Fruit fly (Drosophila melanogaster) whole organism, wandering third instar larva: Measurements from ENCODE around the gene hbt.

Experiments used
- CrebA ChIP-seq: fragments of 200-800 bp; sonication (Bioruptor generic); optimal IDR thresholded peaks from 2 replicates; lab custom pipeline; 2016; ENCODE audit warnings: missing biosample characterization, mild to moderate bottlenecking, missing genetic modification characterization, borderline replicate concordance
- Dif ChIP-seq: fragments of 200-275, 200-300 bp; sonication (Bioruptor generic); optimal IDR thresholded peaks from 2 replicates; lab custom pipeline; 2018; ENCODE audit warnings: missing biosample characterization, missing genetic modification characterization; ENCODE audit not compliant: partially characterized antibody
- GATAd ChIP-seq: sonication (Bioruptor generic); optimal IDR thresholded peaks from 2 replicates; lab custom pipeline; 2016; ENCODE audit warnings: missing biosample characterization, missing genetic modification characterization
- HLH106 ChIP-seq: fragments of 200-800 bp; optimal IDR thresholded peaks from 3 replicates; lab custom pipeline; 2019; ENCODE audit warnings: missing biosample characterization, mild to moderate bottlenecking, missing genetic modification characterization, moderate library complexity
- Myc ChIP-seq: fragments of >200 bp; optimal IDR thresholded peaks from 2 replicates; lab custom pipeline; 2017
- N ChIP-seq: fragments of >200 bp; optimal IDR thresholded peaks from 2 replicates; lab custom pipeline; 2018; ENCODE audit warnings: missing biosample characterization, missing external identifiers, missing genetic modification characterization
- OdsH ChIP-seq: fragments of 200-800 bp; sonication (Bioruptor generic); optimal IDR thresholded peaks from 2 replicates; lab custom pipeline; 2016; ENCODE audit warnings: missing biosample characterization, mild to moderate bottlenecking, missing genetic modification characterization
- br ChIP-seq: fragments of 200-800 bp; sonication (Bioruptor generic); optimal IDR thresholded peaks from 2 replicates; lab custom pipeline; 2016; ENCODE audit warnings: missing biosample characterization, missing genetic modification characterization
- brk ChIP-seq: fragments of 200-800 bp; sonication (Bioruptor generic); optimal IDR thresholded peaks from 2 replicates; lab custom pipeline; 2016; ENCODE audit warnings: missing biosample characterization, mild to moderate bottlenecking, missing genetic modification characterization
- dmrt93B ChIP-seq: fragments of 200-800 bp; sonication (Bioruptor generic); optimal IDR thresholded peaks from 2 replicates; lab custom pipeline; 2018; ENCODE audit warnings: missing biosample characterization, mild to moderate bottlenecking, missing genetic modification characterization
- dsf ChIP-seq: sonication (Bioruptor generic); optimal IDR thresholded peaks from 2 replicates; lab custom pipeline; 2016; ENCODE audit warnings: missing biosample characterization, missing genetic modification characterization, borderline replicate concordance
- ey ChIP-seq: fragments of 200-800 bp; sonication (Bioruptor generic); optimal IDR thresholded peaks from 2 replicates; lab custom pipeline; 2016; ENCODE audit warnings: missing biosample characterization, missing genetic modification characterization
- h ChIP-seq: fragments of 200-800 bp; sonication (Bioruptor generic); optimal IDR thresholded peaks from 3 replicates; lab custom pipeline; 2016; ENCODE audit warnings: missing biosample characterization, mild to moderate bottlenecking, missing genetic modification characterization
- pan ChIP-seq: fragments of >200 bp; optimal IDR thresholded peaks from 2 replicates; lab custom pipeline; 2017
- psq ChIP-seq: fragments of 200-800 bp; sonication (Bioruptor generic); optimal IDR thresholded peaks from 3 replicates; lab custom pipeline; 2017; ENCODE audit warnings: missing biosample characterization, mild to moderate bottlenecking, missing genetic modification characterization, moderate library complexity
- sage ChIP-seq: fragments of 200-800 bp; sonication (Bioruptor generic); optimal IDR thresholded peaks from 2 replicates; lab custom pipeline; 2016; ENCODE audit warnings: missing biosample characterization, mild to moderate bottlenecking, missing genetic modification characterization
- sv ChIP-seq: fragments of 200-800 bp; sonication (Bioruptor generic); optimal IDR thresholded peaks from 3 replicates; lab custom pipeline; 2016; ENCODE audit warnings: missing biosample characterization, missing genetic modification characterization
- woc ChIP-seq: sonication (Bioruptor generic); optimal IDR thresholded peaks from 2 replicates; lab custom pipeline; 2016; ENCODE audit warnings: missing biosample characterization, mild to moderate bottlenecking, missing genetic modification characterization

hbt gene

dm6 chr2L:13259643-13260042, 71.3 kb downstream of the hbt start, which contains the start of gene CG31730:
TSS of gene CG31730 (minus strand) at chr2L:13259743.
- no peak for TF ChIP-seq sage

dm6 chr2L:13258702-13259101, 72.2 kb downstream of the hbt start:
- TF ChIP-seq Myc (lab: Kevin White, UChicago), result no peak
- no peak for TF ChIP-seq dmrt93B (GFP tag; lab: Kevin White, UChicago)
- no peak for TF ChIP-seq ey
- TF ChIP-seq HLH106, result no peak
- no peak for TF ChIP-seq OdsH (GFP tag; lab: Kevin White, UChicago)

- no peak for TF ChIP-seq GATAd (GFP tag; lab: Kevin White, UChicago)
- TF ChIP-seq br (GFP tag; lab: Kevin White, UChicago), result no peak
- no peak for TF ChIP-seq woc (GFP tag; lab: Kevin White, UChicago)
- TF ChIP-seq sv, result no peak
- TF ChIP-seq dsf, result no peak
- TF ChIP-seq pan (lab: Kevin White, UChicago), result no peak
- TF ChIP-seq Dif (GFP tag; lab: Kevin White, UChicago), result no peak
- no peak for TF ChIP-seq CrebA (GFP tag; lab: Kevin White, UChicago)
- no peak for TF ChIP-seq brk
- no peak for TF ChIP-seq psq (GFP tag; lab: Kevin White, UChicago)
- no peak for TF ChIP-seq h (GFP tag; lab: Kevin White, UChicago)
- TF ChIP-seq N (GFP tag; lab: Kevin White, UChicago), result no peak
- TF ChIP-seq, all 38 proteins: peak for 0
These were observed 73.7 kb downstream of the hbt start, which contains the start of gene Naa20B for dm6 chr2L:13257177-13257576. TSS of gene Naa20B (plus strand) at chr2L:13257477.
